Worm (Caenorhabditis elegans) whole organism, L4 larva: Measurements from ENCODE around the gene F56F11.1.

Experiments used
- aly-2 ChIP-seq: sonication (generic microtip); optimal IDR thresholded peaks from 2 replicates; lab custom pipeline; 2018; ENCODE audit warnings: missing biosample characterization, missing genetic modification characterization
- nhr-41 ChIP-seq: fragments of 200-800 bp; sonication (Bioruptor generic); IDR thresholded peaks from 2 replicates; pipeline ENCODE4 v1.3.6; 2022; ENCODE audit warnings: missing genetic modification reagents, missing genetic modification characterization, missing compliant biosample characterization
- skn-1 ChIP-seq: fragments of 150-350 bp; optimal IDR thresholded peaks from 2 replicates; lab custom pipeline; 2014; ENCODE audit warnings: missing biosample characterization, missing genetic modification characterization
- snpc-4 ChIP-seq: fragments of 150-350 bp; optimal IDR thresholded peaks from 2 replicates; lab custom pipeline; 2014; ENCODE audit warnings: missing biosample characterization, missing genetic modification characterization

DNA sequence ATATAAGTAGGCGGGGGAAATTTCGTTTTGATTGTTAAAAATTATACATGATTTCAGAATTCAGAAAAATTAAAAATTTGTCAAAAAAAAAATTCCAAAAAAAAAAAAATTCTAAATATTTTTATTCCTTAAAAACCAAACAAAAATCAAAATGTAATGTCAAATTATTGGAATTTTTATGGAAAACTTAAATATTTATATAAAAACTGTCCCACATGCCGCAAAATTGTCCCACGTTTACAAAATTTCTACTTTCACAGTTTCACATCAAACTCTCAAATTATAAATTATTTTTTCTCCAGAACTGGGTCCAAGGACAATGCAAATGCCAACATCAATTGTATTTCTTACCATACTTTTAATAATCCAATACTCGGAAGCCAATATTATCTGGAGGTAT, at the start of gene F56F11.1:
- TF ChIP-seq skn-1 (tag; lab: Kevin White, UChicago) (no peak), snpc-4 (tag; lab: Kevin White, UChicago) (no peak), aly-2 (tag; lab: Kevin White, UChicago) (no peak), nhr-41 (GFP tag; lab: Robert Waterston, UW) (no peak)
